Fruit fly (Drosophila melanogaster) S2 (cell line): ENCODE measurements around the gene sinah.

Experiments
- CG8478 ChIP-seq: fragments of >200 bp; optimal IDR thresholded peaks from 2 replicates; lab custom pipeline; 2018
- CTCF ChIP-seq, 2 experiments: fragments of >200 bp; optimal IDR thresholded peaks; 2 replicates each; lab custom pipeline; 2018

Gene sinah

DNA sequence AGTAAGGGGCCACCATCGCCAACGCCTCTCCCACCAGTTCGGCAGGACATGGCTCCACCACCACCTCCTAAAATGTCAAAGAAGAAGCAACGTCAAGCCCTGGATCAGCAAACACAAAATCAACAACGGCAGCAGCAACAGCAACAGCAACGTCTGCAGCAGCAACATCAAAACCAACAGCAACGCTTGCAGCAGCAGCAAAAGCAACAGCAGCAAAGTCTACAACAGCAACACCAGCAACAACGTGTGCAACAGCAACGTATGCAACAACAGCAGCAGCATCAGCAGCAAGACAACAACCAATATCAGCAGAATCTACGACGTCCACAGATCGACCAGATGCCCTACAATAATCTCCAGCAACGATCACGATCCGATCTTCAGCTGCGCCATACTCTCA, 7.3 kb upstream of the sinah start:
- TF ChIP-seq CG8478 = no peak
- TF ChIP-seq CTCF (optimal IDR thresholded peaks at IDR 0.05; lab: Kevin White, UChicago) = no peak

DNA sequence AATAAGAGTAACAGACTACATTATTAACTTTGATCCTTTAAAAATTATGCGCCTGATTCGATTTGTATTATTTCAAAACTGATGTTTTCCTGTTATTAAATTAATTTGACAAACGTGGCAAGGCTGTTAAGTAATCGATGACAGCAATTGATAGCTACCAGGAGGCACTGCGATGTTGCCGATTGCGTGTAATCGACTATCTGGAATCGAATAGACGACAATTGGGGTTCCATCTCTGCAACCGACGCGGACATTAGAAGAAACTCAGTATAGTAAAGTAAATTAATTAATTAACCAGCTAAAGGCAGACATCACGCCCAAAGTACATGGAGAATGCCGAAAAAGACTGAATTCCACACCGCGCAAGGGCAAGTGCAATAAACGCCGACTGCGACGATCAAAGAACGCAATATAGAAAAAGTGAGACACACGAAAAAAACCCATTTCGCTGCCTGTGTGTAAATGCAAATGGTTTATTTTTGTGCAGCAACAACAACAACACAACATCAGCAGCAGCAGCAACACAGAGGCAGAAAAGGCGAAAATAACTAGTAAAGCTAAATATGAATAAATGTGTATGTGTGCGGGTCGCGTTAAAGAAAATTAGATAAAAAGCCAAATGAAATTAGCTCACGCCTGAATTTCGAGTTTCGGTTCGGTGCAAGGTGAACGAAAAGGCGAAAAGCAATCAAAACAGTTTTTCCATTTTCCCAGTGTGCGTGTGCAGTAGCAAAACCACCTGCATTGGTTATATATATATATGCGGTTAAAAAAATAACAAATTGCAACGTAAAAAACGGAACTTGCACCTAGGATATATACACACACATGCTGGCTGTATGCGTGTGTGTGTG, 5.1 kb upstream of the sinah start, which contains the start of gene sina:
Gene sina (plus strand): TSS at position 219 of the 854 bp plus-strand sequence.
- no peak for TF ChIP-seq CG8478
- TF ChIP-seq CTCF (optimal IDR thresholded peaks at IDR 0.05; lab: Kevin White, UChicago) = peak; percentile 11 to 28

DNA sequence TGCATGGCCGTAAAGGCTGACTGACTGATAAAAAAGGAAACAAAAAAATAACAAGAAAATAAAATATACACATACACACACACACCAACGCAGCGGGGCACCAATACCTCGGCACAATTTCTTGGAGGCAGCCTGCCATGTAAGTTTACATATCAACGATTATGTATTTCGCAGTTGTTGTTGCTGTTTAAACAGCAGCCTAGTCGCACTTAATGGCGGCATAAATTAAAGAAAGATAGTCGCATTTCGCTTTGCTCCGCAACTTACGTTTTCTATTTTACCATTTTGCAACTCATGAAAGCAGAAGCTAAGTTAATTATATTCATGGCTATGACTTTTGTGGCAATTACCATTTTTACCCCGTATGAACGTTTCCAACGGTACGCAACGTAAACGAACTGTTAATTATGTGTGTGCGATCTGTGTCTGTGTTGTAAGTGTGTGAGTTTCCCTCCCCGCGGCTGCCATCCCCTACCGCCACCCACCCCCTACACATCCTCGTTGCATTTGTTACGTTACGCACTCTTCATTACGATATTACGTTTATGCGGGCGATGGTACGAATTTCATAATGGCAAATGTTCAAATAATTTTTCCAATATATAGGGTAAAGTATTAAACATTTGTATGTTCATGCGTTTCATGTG, 4.4 kb upstream of the sinah start:
- no peak for TF ChIP-seq CG8478
- no peak for TF ChIP-seq CTCF (optimal IDR thresholded peaks at IDR 0.05; lab: Kevin White, UChicago)

DNA sequence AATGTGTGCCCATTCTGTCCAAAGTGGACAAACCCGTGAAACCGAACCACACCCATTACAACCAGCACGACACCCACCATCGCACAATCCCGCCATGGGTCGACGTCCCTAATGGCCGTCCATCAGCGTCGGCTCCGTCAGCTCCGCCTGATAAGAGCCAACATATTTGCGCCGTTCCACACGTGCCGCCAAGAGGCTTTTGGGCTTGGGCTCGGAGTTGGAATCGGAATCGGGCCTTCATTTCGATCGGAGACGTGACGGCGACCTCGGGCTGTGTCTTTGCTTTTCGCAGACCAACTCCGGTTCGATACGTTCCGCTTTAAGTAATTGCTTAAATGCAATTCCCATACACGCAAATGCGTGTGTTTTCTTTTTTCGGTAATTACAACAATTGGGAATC, 3.6 kb upstream of the sinah start:
- TF ChIP-seq CTCF (optimal IDR thresholded peaks at IDR 0.05; lab: Kevin White, UChicago) = no peak
- no peak for TF ChIP-seq CG8478

DNA sequence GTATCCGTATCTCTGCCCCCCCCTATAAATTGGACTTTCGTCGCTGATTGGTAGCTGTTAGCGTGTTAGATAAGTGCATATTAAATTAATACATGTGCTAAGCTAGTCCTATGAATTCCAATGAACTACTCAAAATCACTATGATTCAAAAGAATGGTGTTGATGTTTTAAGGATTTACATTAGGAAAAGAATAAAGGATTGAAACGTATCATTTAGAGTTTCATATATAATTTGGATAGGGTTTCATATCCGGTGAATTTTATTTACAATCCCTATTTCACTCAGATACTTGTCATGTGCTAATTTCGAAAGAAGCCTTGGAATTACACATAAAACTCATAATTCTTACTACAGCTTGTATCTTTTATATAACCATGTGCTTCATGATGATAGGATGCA, 1.4 kb downstream of the sinah start, which contains the start of gene CG13029:
Gene CG13029 (plus strand): TSS at position 301 of the 400 bp plus-strand sequence.
- TF ChIP-seq CG8478 = no peak
- no peak for TF ChIP-seq CTCF (optimal IDR thresholded peaks at IDR 0.05; lab: Kevin White, UChicago)

DNA sequence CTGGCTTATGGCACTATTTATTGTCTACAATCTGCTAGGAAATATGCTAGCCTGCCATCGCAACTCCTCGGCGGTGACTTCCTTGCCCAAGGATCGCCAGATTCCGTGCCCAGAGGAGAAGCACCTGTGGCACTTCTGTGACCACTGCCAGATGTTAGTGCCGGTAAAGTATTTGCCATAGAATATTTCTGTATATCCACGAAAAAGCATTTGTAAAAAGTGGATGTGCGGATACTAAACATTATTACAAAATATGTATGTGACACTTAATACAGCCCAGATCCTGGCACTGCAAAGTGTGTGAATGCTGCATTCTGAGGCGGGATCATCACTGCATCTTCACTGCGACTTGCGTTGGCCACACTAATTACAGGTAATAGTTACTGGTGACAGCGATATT, 2.0 kb downstream of the sinah start:
- peak in 1 of 2 experiments; percentile 2 for TF ChIP-seq CTCF (optimal IDR thresholded peaks at IDR 0.05; lab: Kevin White, UChicago)
- no peak for TF ChIP-seq CG8478

DNA sequence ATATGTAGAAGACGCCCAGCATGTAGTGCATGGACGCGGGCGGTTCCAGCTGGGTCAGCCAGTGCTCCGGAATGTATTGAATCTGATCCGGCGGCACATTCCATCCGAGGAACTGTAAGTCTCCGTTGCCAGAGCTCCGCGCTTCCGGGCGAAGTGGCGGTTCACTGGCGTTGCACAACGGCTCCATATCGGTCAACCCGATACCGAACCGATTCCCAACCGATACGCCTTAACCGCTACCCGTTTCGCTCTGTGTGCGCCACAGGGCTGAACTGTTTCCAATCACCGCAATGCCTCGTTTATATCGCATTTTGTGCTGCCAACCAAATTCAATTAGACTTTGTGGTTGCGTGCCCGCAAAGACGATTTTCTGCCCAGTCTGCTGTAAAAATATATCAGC, 3.4 kb downstream of the sinah start, which contains the start of gene Rh4:
Gene Rh4 (minus strand): TSS at position 234 of the 400 bp plus-strand sequence.
- TF ChIP-seq CTCF (optimal IDR thresholded peaks at IDR 0.05; lab: Kevin White, UChicago) (no peak), CG8478 (no peak)

DNA sequence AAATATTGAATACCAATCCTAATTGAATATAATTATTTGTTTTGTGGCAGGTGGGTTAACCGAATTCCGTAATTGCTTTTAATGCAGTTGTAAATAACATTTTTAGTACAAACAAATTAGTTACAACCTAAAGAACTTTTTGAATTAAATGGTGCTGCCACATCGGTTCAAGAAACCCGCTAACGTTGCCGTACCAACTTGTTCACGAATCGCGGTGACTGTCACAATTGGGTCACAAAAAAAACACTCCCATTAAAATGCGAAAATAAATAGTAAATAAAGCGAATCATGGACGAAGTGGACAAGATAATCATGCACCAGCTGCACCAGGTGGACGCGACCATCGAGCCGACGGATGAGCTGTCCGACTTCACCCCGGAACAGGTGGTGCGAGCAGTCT, 4.1 kb downstream of the sinah start, which contains the start of gene CG9951:
Gene CG9951 (plus strand): TSS at position 207 of the 400 bp plus-strand sequence.
- no peak for TF ChIP-seq CG8478
- TF ChIP-seq CTCF (optimal IDR thresholded peaks at IDR 0.05; lab: Kevin White, UChicago) = no peak

DNA sequence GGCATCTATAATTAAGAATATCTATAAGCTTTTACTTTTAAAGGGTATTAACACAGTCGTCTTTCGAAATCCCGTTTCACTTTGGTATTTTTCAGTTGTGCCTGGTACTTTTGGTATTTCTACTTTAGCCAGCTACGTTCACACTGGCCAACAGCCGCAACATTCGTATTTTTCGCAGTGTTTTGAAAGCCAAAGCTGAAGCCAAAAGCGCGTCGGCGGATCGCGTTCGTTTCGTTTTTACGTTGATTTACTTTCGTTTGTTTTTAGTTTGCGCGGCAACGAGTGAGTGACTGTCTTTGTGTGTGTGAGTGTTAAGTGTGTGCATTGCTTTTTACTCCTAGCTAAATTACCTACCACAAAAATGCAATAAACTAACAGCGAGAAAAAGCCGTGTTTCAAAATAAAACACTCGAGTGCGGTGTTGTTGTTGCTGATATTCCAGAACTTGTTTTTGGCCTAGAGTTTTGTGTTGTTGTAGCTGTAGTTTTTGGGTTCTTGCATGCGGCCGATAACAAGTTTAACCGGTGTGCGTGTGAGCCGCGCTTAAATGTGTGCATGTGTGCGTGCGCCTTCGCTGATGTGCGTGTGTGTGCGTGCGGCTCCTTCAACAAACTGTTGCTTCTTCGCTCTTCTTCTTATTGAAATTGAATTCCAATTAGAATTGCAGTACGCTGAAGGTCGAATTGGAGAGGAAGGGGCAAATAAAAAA, 6.4 kb downstream of the sinah start, which contains the start of gene Lmpt:
Gene Lmpt (plus strand): TSS at position 173 of the 709 bp plus-strand sequence.
- TF ChIP-seq CG8478 (no peak), CTCF (optimal IDR thresholded peaks at IDR 0.05; lab: Kevin White, UChicago) (no peak)

DNA sequence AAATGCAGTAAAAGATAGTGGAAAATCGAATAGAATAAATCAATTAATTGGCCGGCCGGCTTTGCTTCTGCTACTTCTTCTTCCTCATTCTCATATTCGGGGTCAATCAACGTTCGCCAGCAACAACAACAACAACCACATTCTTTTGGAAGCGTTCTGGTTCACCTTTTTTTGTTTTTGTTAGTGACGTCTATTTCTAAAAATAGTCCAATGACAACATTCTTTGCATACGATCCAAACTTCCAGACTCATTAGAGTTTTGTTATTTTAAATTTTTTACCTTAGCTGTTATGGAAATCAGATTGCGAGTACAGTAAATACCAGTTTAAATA, 6.9 kb downstream of the sinah start:
- TF ChIP-seq CTCF (optimal IDR thresholded peaks at IDR 0.05; lab: Kevin White, UChicago) (no peak), CG8478 (no peak)

DNA sequence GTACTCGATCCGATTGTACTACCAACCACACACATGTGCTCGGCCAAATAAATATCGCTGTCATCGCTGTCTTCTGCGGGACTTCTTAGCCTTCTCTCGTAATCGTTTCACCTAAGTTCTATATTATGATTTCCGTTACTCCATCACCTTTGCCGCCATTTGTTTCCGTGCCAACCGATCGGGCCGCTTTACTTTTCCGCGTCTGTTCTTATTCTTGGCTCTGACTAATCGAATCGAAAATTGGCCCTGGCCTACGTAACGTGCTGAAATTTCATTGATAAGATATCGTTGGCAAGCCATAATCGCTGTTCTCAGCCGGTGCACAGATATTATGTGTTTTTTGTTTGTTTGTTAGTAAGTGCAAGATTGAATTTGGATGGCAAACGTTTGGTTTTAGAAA, 8.3 kb downstream of the sinah start:
- TF ChIP-seq CTCF (optimal IDR thresholded peaks at IDR 0.05; lab: Kevin White, UChicago) (no peak), CG8478 (no peak)

DNA sequence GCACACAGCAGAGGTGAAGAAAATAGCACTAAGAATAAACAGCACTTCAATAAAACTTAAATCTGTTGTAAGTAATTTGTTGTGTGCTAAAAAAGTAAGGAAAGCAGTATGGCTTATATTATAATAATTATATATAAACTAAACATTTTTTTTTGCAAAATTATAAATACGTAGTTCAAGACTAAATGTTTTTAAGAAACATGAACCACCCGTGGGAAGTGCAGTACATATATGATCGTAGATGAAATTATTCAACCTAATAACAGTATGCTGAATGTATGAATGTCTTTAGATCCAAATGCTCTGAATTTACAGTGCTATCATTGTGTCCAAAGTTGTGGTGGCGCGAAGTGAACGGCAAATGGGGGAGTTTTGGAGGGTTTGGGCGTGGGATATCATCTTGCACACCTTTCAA, 11.8 kb downstream of the sinah start:
- TF ChIP-seq CTCF (optimal IDR thresholded peaks at IDR 0.05; lab: Kevin White, UChicago) (no peak), CG8478 (no peak)

DNA sequence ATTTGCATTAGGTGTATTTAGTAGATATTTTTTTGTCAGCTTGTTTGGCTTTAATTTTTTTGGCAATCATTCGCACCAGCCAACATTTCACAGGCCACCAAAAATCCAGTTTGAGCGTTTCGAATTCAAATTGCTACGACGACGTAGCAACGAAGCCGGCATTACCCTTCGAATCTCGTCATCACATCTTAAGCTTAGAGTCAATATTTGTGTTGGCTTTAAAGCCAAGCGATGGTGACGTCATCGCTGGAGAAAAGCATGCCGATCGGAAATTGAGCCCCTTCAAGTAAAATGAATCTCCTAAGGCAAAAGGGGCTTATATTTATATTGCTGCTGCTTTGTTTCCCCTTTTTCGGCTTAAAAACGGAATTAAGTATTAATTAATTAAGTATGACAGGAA, 12.8 kb downstream of the sinah start:
- no peak for TF ChIP-seq CG8478
- TF ChIP-seq CTCF (optimal IDR thresholded peaks at IDR 0.05; lab: Kevin White, UChicago) = no peak

DNA sequence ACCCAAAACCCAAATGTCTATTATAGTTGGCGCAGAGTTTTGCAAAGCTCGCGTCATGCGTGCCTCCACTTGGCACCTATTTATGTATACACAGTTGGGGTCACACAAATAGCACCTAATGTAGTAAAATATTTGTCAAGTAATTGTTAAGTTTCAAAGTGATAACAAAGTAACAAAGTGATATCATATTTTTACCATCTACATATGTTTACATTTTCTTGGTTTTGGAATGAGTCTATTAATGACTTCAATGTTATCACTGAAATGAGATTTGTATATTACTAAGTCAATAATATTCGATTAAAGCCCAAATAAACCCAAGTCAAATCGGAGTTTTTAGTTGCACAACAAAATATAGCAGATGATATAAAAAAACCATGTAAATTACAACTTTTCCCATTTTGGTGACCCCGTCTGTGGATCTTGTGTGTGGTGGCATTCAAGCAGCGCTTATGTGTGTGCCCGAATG, 13.6 kb downstream of the sinah start:
- TF ChIP-seq CTCF (optimal IDR thresholded peaks at IDR 0.05; lab: Kevin White, UChicago) (no peak), CG8478 (no peak)

DNA sequence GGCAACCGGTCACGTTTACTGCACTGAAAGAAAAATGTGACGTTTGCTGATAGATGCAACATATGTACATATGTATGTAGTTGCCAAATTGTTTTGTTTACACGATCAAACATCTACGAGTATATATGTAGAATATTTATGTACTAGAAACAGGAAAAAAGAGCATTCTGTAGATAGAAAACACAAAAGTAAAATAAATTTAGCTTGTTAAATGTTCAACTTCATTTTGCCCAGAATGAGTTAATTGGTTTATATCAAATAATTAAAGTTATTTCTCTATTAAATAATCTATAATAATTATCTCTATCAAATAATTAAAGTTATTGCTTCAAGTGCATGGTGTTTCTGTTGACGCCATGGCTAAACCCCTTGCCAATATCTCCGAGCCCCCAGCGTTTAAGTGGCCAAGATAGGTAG, 14.3 kb downstream of the sinah start:
- TF ChIP-seq CTCF (optimal IDR thresholded peaks at IDR 0.05; lab: Kevin White, UChicago) (no peak), CG8478 (no peak)
